Worm (Caenorhabditis elegans) whole organism, late embryonic: ENCODE results near the gene fbxb-118.

Experiments used
- C08G9.2 ChIP-seq: sonication (generic microtip); optimal IDR thresholded peaks from 2 replicates; lab custom pipeline; 2016; ENCODE audit warnings: mild to moderate bottlenecking, missing genetic modification characterization, moderate library complexity, missing compliant biosample characterization
- C38D4.7 ChIP-seq: fragments of 200-800 bp; sonication (Bioruptor generic); optimal IDR thresholded peaks from 2 replicates; lab custom pipeline; 2018; ENCODE audit warnings: mild to moderate bottlenecking, missing genetic modification characterization, moderate library complexity, missing compliant biosample characterization
- K02D7.2 ChIP-seq: sonication (generic microtip); optimal IDR thresholded peaks from 2 replicates; lab custom pipeline; 2017; ENCODE audit warnings: mild to moderate bottlenecking, missing genetic modification characterization, missing compliant biosample characterization
- Y22D7AL.16 ChIP-seq: sonication (generic microtip); optimal IDR thresholded peaks from 2 replicates; lab custom pipeline; 2016; ENCODE audit warnings: missing genetic modification characterization, missing compliant biosample characterization
- ahr-1 ChIP-seq: sonication (generic microtip); optimal IDR thresholded peaks from 2 replicates; lab custom pipeline; 2016; ENCODE audit warnings: missing genetic modification characterization, missing compliant biosample characterization
- ceh-14 ChIP-seq: sonication (generic microtip); optimal IDR thresholded peaks from 2 replicates; lab custom pipeline; 2016; ENCODE audit warnings: missing genotype, missing genetic modification characterization, missing compliant biosample characterization
- ceh-18 ChIP-seq: sonication (generic microtip); optimal IDR thresholded peaks from 2 replicates; lab custom pipeline; 2016; ENCODE audit warnings: missing genetic modification characterization, missing compliant biosample characterization
- ceh-2 ChIP-seq: sonication (generic microtip); optimal IDR thresholded peaks from 2 replicates; lab custom pipeline; 2016; ENCODE audit warnings: missing genotype, missing genetic modification characterization, missing compliant biosample characterization
- ceh-31 ChIP-seq: sonication (generic microtip); optimal IDR thresholded peaks from 2 replicates; lab custom pipeline; 2016; ENCODE audit warnings: missing genetic modification characterization, missing compliant biosample characterization
- ceh-45 ChIP-seq: fragments of 200-800 bp; sonication (Bioruptor generic); IDR thresholded peaks from 2 replicates; pipeline ENCODE4 v1.3.6; 2022; ENCODE audit warnings: missing genetic modification reagents, missing genetic modification characterization, missing compliant biosample characterization
- ceh-9 ChIP-seq: sonication (generic microtip); optimal IDR thresholded peaks from 2 replicates; lab custom pipeline; 2016; ENCODE audit warnings: mild to moderate bottlenecking, missing genetic modification characterization, inconsistent platforms, missing compliant biosample characterization
- che-1 ChIP-seq: sonication (generic microtip); optimal IDR thresholded peaks from 2 replicates; lab custom pipeline; 2016; ENCODE audit warnings: mild to moderate bottlenecking, missing genetic modification characterization, missing compliant biosample characterization
- dve-1 ChIP-seq: sonication (generic microtip); optimal IDR thresholded peaks from 2 replicates; lab custom pipeline; 2017; ENCODE audit warnings: antibody characterized with exemption, mild to moderate bottlenecking, missing genetic modification characterization, missing compliant biosample characterization
- elt-2 ChIP-seq: sonication (generic microtip); optimal IDR thresholded peaks from 2 replicates; lab custom pipeline; 2016; ENCODE audit warnings: missing genetic modification reagents, missing genetic modification characterization, missing compliant biosample characterization
- fkh-10 ChIP-seq: fragments of 150-350 bp; optimal IDR thresholded peaks from 2 replicates; lab custom pipeline; 2014; ENCODE audit warnings: missing biosample characterization, missing genetic modification reagents, missing genetic modification characterization
- hlh-15 ChIP-seq: sonication (generic microtip); optimal IDR thresholded peaks from 2 replicates; lab custom pipeline; 2016; ENCODE audit warnings: missing genetic modification characterization, missing compliant biosample characterization
- hlh-6 ChIP-seq: sonication (generic microtip); optimal IDR thresholded peaks from 2 replicates; lab custom pipeline; 2016; ENCODE audit warnings: missing genotype, missing genetic modification characterization, missing compliant biosample characterization
- hlh-8 ChIP-seq: sonication (generic microtip); optimal IDR thresholded peaks from 2 replicates; lab custom pipeline; 2016; ENCODE audit warnings: missing genotype, missing genetic modification characterization, missing compliant biosample characterization
- lin-11 ChIP-seq: fragments of 200-800 bp; sonication (Bioruptor generic); optimal IDR thresholded peaks from 2 replicates; lab custom pipeline; 2018; ENCODE audit warnings: mild to moderate bottlenecking, missing genetic modification characterization, missing compliant biosample characterization
- madf-2 ChIP-seq: sonication (generic microtip); optimal IDR thresholded peaks from 2 replicates; lab custom pipeline; 2017; ENCODE audit warnings: missing genetic modification characterization, missing compliant biosample characterization
- mec-3 ChIP-seq: sonication (generic microtip); optimal IDR thresholded peaks from 2 replicates; lab custom pipeline; 2016; ENCODE audit warnings: borderline replicate concordance, missing genetic modification characterization, missing compliant biosample characterization
- nfya-1 ChIP-seq: sonication (generic microtip); optimal IDR thresholded peaks from 2 replicates; lab custom pipeline; 2017; ENCODE audit warnings: missing genetic modification characterization, mild to moderate bottlenecking, missing compliant biosample characterization, antibody characterized with exemption, moderate library complexity
- odd-2 ChIP-seq: sonication (generic microtip); optimal IDR thresholded peaks from 2 replicates; lab custom pipeline; 2017; ENCODE audit warnings: antibody characterized with exemption, mild to moderate bottlenecking, missing genetic modification characterization, missing compliant biosample characterization
- pag-3 ChIP-seq: sonication (generic microtip); optimal IDR thresholded peaks from 2 replicates; lab custom pipeline; 2016; ENCODE audit warnings: missing compliant biosample characterization, missing genetic modification characterization, borderline replicate concordance
- pat-9 ChIP-seq: fragments of 200-800 bp; sonication (Bioruptor generic); optimal IDR thresholded peaks from 2 replicates; lab custom pipeline; 2018; ENCODE audit warnings: mild to moderate bottlenecking, missing genetic modification characterization, moderate library complexity, missing compliant biosample characterization
- pha-2 ChIP-seq: sonication (generic microtip); optimal IDR thresholded peaks from 2 replicates; lab custom pipeline; 2017; ENCODE audit warnings: mild to moderate bottlenecking, missing genetic modification characterization, missing compliant biosample characterization
- pha-4 ChIP-seq: fragments of 150-350 bp; optimal IDR thresholded peaks from 2 replicates; lab custom pipeline; 2018; ENCODE audit warnings: missing biosample characterization, missing genetic modification reagents, missing genetic modification characterization
- pqm-1 ChIP-seq: sonication (generic microtip); optimal IDR thresholded peaks from 2 replicates; lab custom pipeline; 2016; ENCODE audit warnings: missing genetic modification characterization, missing compliant biosample characterization
- rnt-1 ChIP-seq: sonication (generic microtip); optimal IDR thresholded peaks from 2 replicates; lab custom pipeline; 2016; ENCODE audit warnings: missing genetic modification characterization, missing compliant biosample characterization
- sox-4 ChIP-seq: sonication (generic microtip); optimal IDR thresholded peaks from 2 replicates; lab custom pipeline; 2017; ENCODE audit warnings: mild to moderate bottlenecking, missing genetic modification characterization, inconsistent platforms, missing compliant biosample characterization
- tbx-2 ChIP-seq: sonication (generic microtip); optimal IDR thresholded peaks from 2 replicates; lab custom pipeline; 2016; ENCODE audit warnings: missing genetic modification characterization, missing compliant biosample characterization
- tbx-7 ChIP-seq: sonication (generic microtip); optimal IDR thresholded peaks from 2 replicates; lab custom pipeline; 2016; ENCODE audit warnings: missing genotype, missing genetic modification characterization, missing compliant biosample characterization
- unc-3 ChIP-seq, 2 experiments: fragments of 200-800 bp in 1 of 2; sonication (Bioruptor generic) in 1 of 2; sonication (generic microtip) in 1 of 2; conservative IDR thresholded peaks in 1 of 2; optimal IDR thresholded peaks in 1 of 2; 2 replicates each; pipeline versions ENCODE4 v1.3.6 to Lab custom; 2016 to 2022; ENCODE audit warnings: missing compliant biosample characterization in 2 of 2, missing genetic modification characterization in 2 of 2, missing genetic modification reagents in 1 of 2
- zip-5 ChIP-seq: sonication (generic microtip); optimal IDR thresholded peaks from 2 replicates; lab custom pipeline; 2016; ENCODE audit warnings: missing genetic modification characterization, missing compliant biosample characterization

The fbxb-118 gene

ce11 chrII:4082754-4083153, 18.9 kb upstream of the fbxb-118 start, which contains the start of gene R11F4.2:
Gene R11F4.2 (plus strand): TSS chrII:4083054.
- no peak for TF ChIP-seq odd-2
- TF ChIP-seq dve-1 (tag; lab: Kevin White, UChicago), result no peak
- TF ChIP-seq mec-3 (tag; lab: Kevin White, UChicago), result no peak
- TF ChIP-seq elt-2, result no peak
- TF ChIP-seq nfya-1 (tag; lab: Kevin White, UChicago), result no peak
- no peak for TF ChIP-seq ceh-45 (GFP tag; lab: Robert Waterston, UW)
- no peak for TF ChIP-seq unc-3 (GFP tag; conservative IDR thresholded peaks at IDR 0.05; lab: Robert Waterston, UW)
- no peak for TF ChIP-seq unc-3 (tag; optimal IDR thresholded peaks at IDR 0.05; lab: Kevin White, UChicago)
- TF ChIP-seq ceh-18, result no peak
- no peak for TF ChIP-seq lin-11 (tag; lab: Kevin White, UChicago)
- no peak for TF ChIP-seq che-1 (tag; lab: Kevin White, UChicago)
- TF ChIP-seq K02D7.2 (tag; lab: Kevin White, UChicago), result no peak
- TF ChIP-seq ceh-2, result no peak
- TF ChIP-seq zip-5 (tag; lab: Kevin White, UChicago), result no peak
- TF ChIP-seq C38D4.7 (GFP tag; lab: Kevin White, UChicago), result no peak
- no peak for TF ChIP-seq pha-2 (tag; lab: Kevin White, UChicago)
- TF ChIP-seq pat-9 (tag; lab: Kevin White, UChicago), result no peak
- no peak for TF ChIP-seq hlh-6
- TF ChIP-seq hlh-8 (tag; lab: Kevin White, UChicago), result no peak
- no peak for TF ChIP-seq madf-2 (tag; lab: Kevin White, UChicago)

- TF ChIP-seq odd-2 (no peak), dve-1 (tag; lab: Kevin White, UChicago) (peak; percentile 65)
Observed at ce11 chrII:4081891-4082290, 18.0 kb upstream of the fbxb-118 start.

- no peak for TF ChIP-seq ceh-31
- TF ChIP-seq C08G9.2 (tag; lab: Kevin White, UChicago), result no peak
- no peak for TF ChIP-seq tbx-2
- no peak for TF ChIP-seq tbx-7 (tag; lab: Kevin White, UChicago)
- no peak for TF ChIP-seq rnt-1 (tag; lab: Kevin White, UChicago)
- no peak for TF ChIP-seq hlh-15 (tag; lab: Kevin White, UChicago)
Observed at ce11 chrII:4081141-4081540, 17.2 kb upstream of the fbxb-118 start.

- TF ChIP-seq tbx-7 (tag; lab: Kevin White, UChicago) (no peak), sox-4 (tag; lab: Kevin White, UChicago) (no peak), ahr-1 (no peak), nfya-1 (tag; lab: Kevin White, UChicago) (peak; percentile 91), pag-3 (tag; lab: Kevin White, UChicago) (no peak), dve-1 (tag; lab: Kevin White, UChicago) (no peak)
- TF ChIP-seq, all 69 proteins: peak for 1
Observed at ce11 chrII:4074710-4075109, 10.8 kb upstream of the fbxb-118 start.

ce11 chrII:4071075-4071474, 7.2 kb upstream of the fbxb-118 start:
- TF ChIP-seq Y22D7AL.16 (tag; lab: Kevin White, UChicago), result no peak
- no peak for TF ChIP-seq ceh-2
- no peak for TF ChIP-seq unc-3 (GFP tag; conservative IDR thresholded peaks at IDR 0.05; lab: Robert Waterston, UW)
- TF ChIP-seq unc-3 (tag; optimal IDR thresholded peaks at IDR 0.05; lab: Kevin White, UChicago), result no peak
- TF ChIP-seq nfya-1 (tag; lab: Kevin White, UChicago), result no peak
- TF ChIP-seq ceh-14 (tag; lab: Kevin White, UChicago), result no peak
- no peak for TF ChIP-seq fkh-10
- TF ChIP-seq C38D4.7 (GFP tag; lab: Kevin White, UChicago), result no peak
- TF ChIP-seq pha-4 (tag; lab: Kevin White, UChicago), result no peak
- no peak for TF ChIP-seq ceh-9 (tag; lab: Kevin White, UChicago)
- TF ChIP-seq pqm-1 (tag; lab: Kevin White, UChicago), result no peak
- no peak for TF ChIP-seq pha-2 (tag; lab: Kevin White, UChicago)
